Worm (Caenorhabditis elegans) whole organism, young adult: ENCODE data around the gene noa-1.

Source experiments
- F57C9.4 ChIP-seq: sonication (generic microtip); optimal IDR thresholded peaks from 2 replicates; lab custom pipeline; 2017; ENCODE audit warnings: mild to moderate bottlenecking, missing genetic modification characterization, missing compliant biosample characterization
- Y53G8AR.9 ChIP-seq: fragments of 200-800 bp; sonication (Bioruptor generic); conservative IDR thresholded peaks from 2 replicates; pipeline ENCODE4 v1.3.6; 2022; ENCODE audit warnings: missing genetic modification reagents, missing genetic modification characterization, missing compliant biosample characterization
- ama-1 ChIP-seq, 3 experiments: fragments of 150-350 bp in 1 of 3; sonication (generic microtip) in 2 of 3; optimal IDR thresholded peaks; 2 replicates each; lab custom pipeline; 2014 to 2018; ENCODE audit warnings: missing biosample characterization in 2 of 3, missing genetic modification characterization in 2 of 3, missing genetic modification reagents in 2 of 3
- ceh-100 ChIP-seq: fragments of 200-800 bp; sonication (Bioruptor generic); IDR thresholded peaks from 2 replicates; pipeline ENCODE4 v1.3.6; 2022; ENCODE audit warnings: missing genetic modification reagents, missing genetic modification characterization, missing compliant biosample characterization
- egl-18 ChIP-seq: fragments of 200-800 bp; sonication (Bioruptor generic); IDR thresholded peaks from 2 replicates; pipeline ENCODE4 v1.3.6; 2022; ENCODE audit warnings: missing genetic modification reagents, missing genetic modification characterization, missing compliant biosample characterization
- hlh-12 ChIP-seq: sonication (generic microtip); optimal IDR thresholded peaks from 2 replicates; lab custom pipeline; 2016; ENCODE audit warnings: missing genetic modification characterization, missing compliant biosample characterization
- lin-40 ChIP-seq: sonication (generic microtip); optimal IDR thresholded peaks from 2 replicates; lab custom pipeline; 2016; ENCODE audit warnings: missing genetic modification characterization, mild to moderate bottlenecking, missing compliant biosample characterization, missing genotype, missing genetic modification reagents
- nhr-80 ChIP-seq: sonication (generic microtip); optimal IDR thresholded peaks from 2 replicates; lab custom pipeline; 2016; ENCODE audit warnings: missing genetic modification characterization, missing compliant biosample characterization
- snpc-4 ChIP-seq, 5 experiments: fragments of 150-350 bp in 1 of 5; sonication (generic microtip) in 4 of 5; optimal IDR thresholded peaks; 2 replicates each; lab custom pipeline; 2014 to 2018; ENCODE audit warnings: missing genetic modification characterization in 5 of 5, missing biosample characterization in 3 of 5, antibody characterized with exemption in 2 of 5, mild to moderate bottlenecking in 2 of 5, missing compliant biosample characterization in 2 of 5, missing genotype in 2 of 5, moderate library complexity in 2 of 5, missing genetic modification reagents in 1 of 5
- tbx-9 ChIP-seq: sonication (generic microtip); optimal IDR thresholded peaks from 2 replicates; lab custom pipeline; 2016; ENCODE audit warnings: borderline replicate concordance, missing genetic modification characterization, inconsistent platforms, missing compliant biosample characterization
- unc-62 ChIP-seq: fragments of 150-350 bp; optimal IDR thresholded peaks from 2 replicates; lab custom pipeline; 2014; ENCODE audit warnings: missing biosample characterization, missing genetic modification reagents, missing genetic modification characterization

ce11 chrII:13491254-13491889 lies 49.5 kb downstream of the noa-1 start, which contains the start of gene alh-7:
- TF ChIP-seq lin-40 (tag; lab: Kevin White, UChicago) (no peak), ama-1 (optimal IDR thresholded peaks at IDR 0.05; lab: Kevin White, UChicago) (no peak), ama-1 (GFP tag; optimal IDR thresholded peaks at IDR 0.05; lab: Kevin White, UChicago) (no peak), hlh-12 (tag; lab: Kevin White, UChicago) (no peak), Y53G8AR.9 (GFP tag; lab: Robert Waterston, UW) (no peak), nhr-80 (no peak), ceh-100 (no peak), F57C9.4 (tag; lab: Kevin White, UChicago) (no peak), snpc-4 (GFP tag; optimal IDR thresholded peaks at IDR 0.05; lab: Kevin White, UChicago) (no peak), snpc-4 (tag; optimal IDR thresholded peaks at IDR 0.05; lab: Kevin White, UChicago) (no peak), egl-18 (no peak), unc-62 (GFP tag; lab: Kevin White, UChicago) (no peak), tbx-9 (no peak)
